Fruit fly (Drosophila melanogaster) whole organism, embryonic: Measurements from ENCODE around the gene RpL32.

Experiments
- CG10431 ChIP-seq: fragments of 200-800 bp; sonication (Bioruptor generic); optimal IDR thresholded peaks from 3 replicates; lab custom pipeline; 2018; ENCODE audit warnings: missing biosample characterization, mild to moderate bottlenecking, missing genetic modification characterization
- CG10959 ChIP-seq: fragments of 200-800 bp; sonication (Bioruptor generic); IDR thresholded peaks from 2 replicates; pipeline ENCODE4 v1.3.6; 2022; ENCODE audit warnings: missing biosample characterization, missing genetic modification characterization
- CG11456 ChIP-seq: fragments of 200-800 bp; sonication (Bioruptor generic); IDR thresholded peaks from 3 replicates; pipeline ENCODE4 v1.3.6; 2022; ENCODE audit warnings: missing biosample characterization, missing genetic modification characterization
- CG14667 ChIP-seq: fragments of 200-800 bp; sonication (Bioruptor generic); IDR thresholded peaks from 2 replicates; pipeline ENCODE4 v1.3.6; 2022; ENCODE audit warnings: missing biosample characterization, missing genetic modification characterization
- CG16863 ChIP-seq: fragments of 200-800 bp; sonication (Bioruptor generic); optimal IDR thresholded peaks from 3 replicates; lab custom pipeline; 2016; ENCODE audit warnings: missing biosample characterization, missing genetic modification characterization
- CG17328 ChIP-seq: fragments of 200-800 bp; sonication (Bioruptor generic); IDR thresholded peaks from 2 replicates; pipeline ENCODE4 v1.3.6; 2022; ENCODE audit warnings: missing biosample characterization, missing genetic modification characterization
- CG17612 ChIP-seq: fragments of 200-800 bp; sonication (Bioruptor generic); IDR thresholded peaks from 2 replicates; pipeline ENCODE4 v1.3.6; 2022; ENCODE audit warnings: missing biosample characterization, missing genetic modification characterization
- CG30020 ChIP-seq: fragments of 200-800 bp; optimal IDR thresholded peaks from 2 replicates; lab custom pipeline; 2019; ENCODE audit warnings: missing biosample characterization, mild to moderate bottlenecking, missing genetic modification characterization, moderate library complexity
- CG30403 ChIP-seq: fragments of 200-800 bp; sonication (Bioruptor generic); optimal IDR thresholded peaks from 3 replicates; lab custom pipeline; 2016; ENCODE audit warnings: missing biosample characterization, missing genetic modification characterization
- CG3065 ChIP-seq: fragments of 200-800 bp; sonication (Bioruptor generic); optimal IDR thresholded peaks from 2 replicates; lab custom pipeline; 2016; ENCODE audit warnings: missing biosample characterization, missing genetic modification characterization
- CG32532 ChIP-seq: fragments of 200-800 bp; sonication (Bioruptor generic); IDR thresholded peaks from 2 replicates; pipeline ENCODE4 v1.3.6; 2022; ENCODE audit warnings: missing biosample characterization, missing genetic modification characterization
- CG4360 ChIP-seq: fragments of 200-800 bp; sonication (Bioruptor generic); IDR thresholded peaks from 2 replicates; pipeline ENCODE4 v1.3.6; 2022; ENCODE audit warnings: missing biosample characterization, missing genetic modification characterization
- CG6654 ChIP-seq: fragments of 200-800 bp; sonication (Bioruptor generic); optimal IDR thresholded peaks from 2 replicates; lab custom pipeline; 2017; ENCODE audit warnings: missing biosample characterization, mild to moderate bottlenecking, missing genetic modification characterization
- CG7357 ChIP-seq: fragments of 200-800 bp; sonication (Bioruptor generic); IDR thresholded peaks from 3 replicates; pipeline ENCODE4 v1.3.6; 2022; ENCODE audit warnings: missing biosample characterization, missing genetic modification characterization
- CG8388 ChIP-seq: fragments of 200-800 bp; sonication (Bioruptor generic); optimal IDR thresholded peaks from 2 replicates; lab custom pipeline; 2019; ENCODE audit warnings: missing biosample characterization, mild to moderate bottlenecking, missing genetic modification characterization, moderate library complexity
- CG9727 ChIP-seq: fragments of 200-800 bp; sonication (Bioruptor generic); optimal IDR thresholded peaks from 3 replicates; lab custom pipeline; 2017; ENCODE audit warnings: missing biosample characterization, mild to moderate bottlenecking, missing genetic modification characterization
- CG9876 ChIP-seq: fragments of 200-800 bp; sonication (Bioruptor generic); optimal IDR thresholded peaks from 2 replicates; lab custom pipeline; 2016; ENCODE audit warnings: missing biosample characterization, missing genetic modification characterization
- Camta ChIP-seq: fragments of 200-800 bp; sonication (Bioruptor generic); optimal IDR thresholded peaks from 2 replicates; lab custom pipeline; 2016; ENCODE audit warnings: missing biosample characterization, missing genetic modification characterization
- CrebB ChIP-seq: fragments of 200-800 bp; sonication (Bioruptor generic); optimal IDR thresholded peaks from 3 replicates; lab custom pipeline; 2018; ENCODE audit warnings: missing biosample characterization, mild to moderate bottlenecking, missing genetic modification characterization
- Dip2 ChIP-seq: fragments of 200-800 bp; sonication (Bioruptor generic); IDR thresholded peaks from 2 replicates; pipeline ENCODE4 v1.3.6; 2022; ENCODE audit warnings: missing biosample characterization, missing genetic modification characterization
- Doc3 ChIP-seq: fragments of 200-800 bp; sonication (Bioruptor generic); IDR thresholded peaks from 3 replicates; pipeline ENCODE4 v1.3.6; 2022; ENCODE audit warnings: missing biosample characterization, missing genetic modification characterization; ENCODE audit not compliant: partially characterized antibody
- Drgx ChIP-seq: fragments of 200-800 bp; sonication (Bioruptor generic); IDR thresholded peaks from 2 replicates; pipeline ENCODE4 v1.3.6; 2022; ENCODE audit warnings: missing biosample characterization, missing genetic modification characterization
- E2f2 ChIP-seq: fragments of 200-800 bp; sonication (Bioruptor generic); IDR thresholded peaks from 2 replicates; pipeline ENCODE4 v1.3.6; 2022; ENCODE audit warnings: missing biosample characterization, missing genetic modification characterization
- GATAe ChIP-seq: fragments of 200-800 bp; sonication (Bioruptor generic); conservative IDR thresholded peaks from 2 replicates; pipeline ENCODE4 v1.3.6; 2022; ENCODE audit warnings: missing biosample characterization, missing genetic modification characterization
- MBD-R2 ChIP-seq: fragments of 200-800 bp; sonication (Bioruptor generic); IDR thresholded peaks from 2 replicates; pipeline ENCODE4 v1.3.6; 2022; ENCODE audit warnings: missing biosample characterization, missing genetic modification characterization
- MESR4 ChIP-seq: fragments of 200-800 bp; sonication (Bioruptor generic); optimal IDR thresholded peaks from 2 replicates; lab custom pipeline; 2018; ENCODE audit warnings: missing biosample characterization, mild to moderate bottlenecking, missing genetic modification characterization, moderate library complexity
- Meics ChIP-seq: fragments of 200-800 bp; sonication (Bioruptor generic); optimal IDR thresholded peaks from 2 replicates; lab custom pipeline; 2017; ENCODE audit warnings: missing biosample characterization, mild to moderate bottlenecking, missing genetic modification characterization
- Mes4 ChIP-seq: fragments of 200-800 bp; sonication (Bioruptor generic); optimal IDR thresholded peaks from 2 replicates; lab custom pipeline; 2016; ENCODE audit warnings: missing biosample characterization, missing genetic modification characterization
- Sin3A ChIP-seq: fragments of >200 bp; optimal IDR thresholded peaks from 2 replicates; lab custom pipeline; 2018
- Sry-β ChIP-seq: fragments of 200-800 bp; sonication (Bioruptor generic); optimal IDR thresholded peaks from 2 replicates; lab custom pipeline; 2018; ENCODE audit warnings: missing biosample characterization, mild to moderate bottlenecking, missing genetic modification characterization, moderate library complexity
- Xrp1 ChIP-seq: fragments of 200-800 bp; sonication (Bioruptor generic); IDR thresholded peaks from 2 replicates; pipeline ENCODE4 v1.3.6; 2022; ENCODE audit warnings: missing biosample characterization, missing genetic modification characterization
- ash1 ChIP-seq: fragments of 200-800 bp; sonication (Bioruptor generic); optimal IDR thresholded peaks from 2 replicates; lab custom pipeline; 2018; ENCODE audit warnings: missing biosample characterization, mild to moderate bottlenecking, missing genetic modification characterization
- bcd ChIP-seq: fragments of 200-800 bp; sonication (Bioruptor generic); optimal IDR thresholded peaks from 2 replicates; lab custom pipeline; 2017; ENCODE audit warnings: missing biosample characterization, mild to moderate bottlenecking, missing genetic modification characterization
- bowl ChIP-seq: fragments of 200-800 bp; sonication (Bioruptor generic); IDR thresholded peaks from 2 replicates; pipeline ENCODE4 v1.3.6; 2022; ENCODE audit warnings: missing biosample characterization, missing genetic modification characterization
- cato ChIP-seq: fragments of 200-800 bp; sonication (Bioruptor generic); optimal IDR thresholded peaks from 2 replicates; lab custom pipeline; 2016; ENCODE audit warnings: missing biosample characterization, missing genetic modification characterization, borderline replicate concordance
- crc ChIP-seq: fragments of 200-800 bp; sonication (Bioruptor generic); optimal IDR thresholded peaks from 2 replicates; lab custom pipeline; 2016; ENCODE audit warnings: missing biosample characterization, missing genetic modification characterization
- emc ChIP-seq: fragments of 200-800 bp; sonication (Bioruptor generic); optimal IDR thresholded peaks from 2 replicates; lab custom pipeline; 2016; ENCODE audit warnings: missing biosample characterization, missing genetic modification characterization
- grau ChIP-seq: fragments of 200-800 bp; optimal IDR thresholded peaks from 3 replicates; lab custom pipeline; 2019; ENCODE audit warnings: missing biosample characterization, mild to moderate bottlenecking, missing genetic modification characterization, moderate library complexity
- gro ChIP-seq: fragments of 200-800 bp; sonication (Bioruptor generic); optimal IDR thresholded peaks from 2 replicates; lab custom pipeline; 2016; ENCODE audit warnings: missing biosample characterization, missing genetic modification characterization
- hth ChIP-seq: fragments of >200 bp; optimal IDR thresholded peaks from 2 replicates; lab custom pipeline; 2017; ENCODE audit warnings: inconsistent platforms
- ind ChIP-seq: fragments of 200-800 bp; sonication (Bioruptor generic); optimal IDR thresholded peaks from 3 replicates; lab custom pipeline; 2016; ENCODE audit warnings: missing biosample characterization, missing genetic modification characterization
- ken ChIP-seq: fragments of 200-800 bp; sonication (Bioruptor generic); IDR thresholded peaks from 3 replicates; pipeline ENCODE4 v1.3.6; 2022; ENCODE audit warnings: missing biosample characterization, missing genetic modification characterization
- maf-S ChIP-seq: fragments of 200-800 bp; sonication (Bioruptor generic); optimal IDR thresholded peaks from 2 replicates; lab custom pipeline; 2016; ENCODE audit warnings: missing biosample characterization, missing genetic modification characterization
- prd ChIP-seq, 3 experiments: fragments of >200 bp in 2 of 3; fragments of 200-800 bp in 1 of 3; sonication (Bioruptor generic) in 1 of 3; optimal IDR thresholded peaks in 2 of 3; IDR thresholded peaks in 1 of 3; 2 replicates in 2 of 3; 3 replicates in 1 of 3; pipeline versions ENCODE4 v1.3.6 to Lab custom; 2017 to 2022; ENCODE audit warnings: missing biosample characterization in 1 of 3, missing genetic modification characterization in 1 of 3
- ranshi ChIP-seq: fragments of 200-800 bp; sonication (Bioruptor generic); IDR thresholded peaks from 2 replicates; pipeline ENCODE4 v1.3.6; 2022; ENCODE audit warnings: missing biosample characterization, missing genetic modification characterization
- row ChIP-seq: fragments of 200-800 bp; sonication (Bioruptor generic); IDR thresholded peaks from 3 replicates; pipeline ENCODE4 v1.3.6; 2022; ENCODE audit warnings: missing biosample characterization, missing genetic modification characterization
- sisA ChIP-seq: fragments of 200-800 bp; sonication (Bioruptor generic); IDR thresholded peaks from 2 replicates; pipeline ENCODE4 v1.3.6; 2022; ENCODE audit warnings: missing biosample characterization, missing genetic modification characterization
- slbo ChIP-seq: fragments of 200-800 bp; sonication (Bioruptor generic); IDR thresholded peaks from 2 replicates; pipeline ENCODE4 v1.3.6; 2022; ENCODE audit warnings: missing biosample characterization, missing genetic modification characterization
- tgo ChIP-seq: fragments of 200-800 bp; sonication (Bioruptor generic); IDR thresholded peaks from 3 replicates; pipeline ENCODE4 v1.3.6; 2022; ENCODE audit warnings: missing biosample characterization, missing genetic modification characterization
- vnd ChIP-seq: fragments of 200-800 bp; sonication (Bioruptor generic); IDR thresholded peaks from 3 replicates; pipeline ENCODE4 v1.3.6; 2022; ENCODE audit warnings: missing biosample characterization, missing genetic modification characterization; ENCODE audit not compliant: partially characterized antibody
- wek ChIP-seq: fragments of 200-800 bp; sonication (Bioruptor generic); optimal IDR thresholded peaks from 3 replicates; lab custom pipeline; 2018; ENCODE audit warnings: missing biosample characterization, mild to moderate bottlenecking, missing genetic modification characterization, moderate library complexity

Gene RpL32

dm6 chr3R:30055915-30056544 is 10.1 kb upstream of the RpL32 start, which contains the start of the genes Rpp14b and spn-A (continued):
- no peak for TF ChIP-seq CG4360
- peak; percentile 88 for TF ChIP-seq row (GFP tag; lab: Robert Waterston, UW)
- peak; percentile 0 for TF ChIP-seq Sin3A
- peak; percentile 25; the same call in 1 of the 2 replicates for TF ChIP-seq sisA
- no peak for TF ChIP-seq Camta
- no peak for TF ChIP-seq CG7357
- no peak for TF ChIP-seq vnd (GFP tag; lab: Robert Waterston, UW)
- TF ChIP-seq CG17328 (GFP tag; lab: Robert Waterston, UW): peak; percentile 33; the same call in 1 of the 2 replicates
- TF ChIP-seq CG9876 (GFP tag; lab: Kevin White, UChicago): no peak
- TF ChIP-seq slbo (GFP tag; lab: Robert Waterston, UW): peak; percentile 79
- TF ChIP-seq CrebB (tag; lab: Kevin White, UChicago): no peak
- no peak for TF ChIP-seq CG10959 (GFP tag; lab: Robert Waterston, UW)
- TF ChIP-seq cato (GFP tag; lab: Kevin White, UChicago): no peak
- no peak for TF ChIP-seq bowl (GFP tag; lab: Robert Waterston, UW)
- peak; percentile 11 for TF ChIP-seq ind (GFP tag; lab: Kevin White, UChicago)
- no peak for TF ChIP-seq wek
- no peak for TF ChIP-seq maf-S (GFP tag; lab: Kevin White, UChicago)
- TF ChIP-seq E2f2 (GFP tag; lab: Robert Waterston, UW): peak; percentile 56
- TF ChIP-seq gro (GFP tag; lab: Kevin White, UChicago): no peak
- peak; percentile 8 for TF ChIP-seq CG8388 (GFP tag; lab: Kevin White, UChicago)
- 0 out of 3 replicates have a peak, but pooled peaks have one; percentile 7 for TF ChIP-seq Doc3 (GFP tag; lab: Robert Waterston, UW)
- TF ChIP-seq CG11456: peak; percentile 63; the same call in 1 of the 3 replicates
- TF ChIP-seq CG3065 (GFP tag; lab: Kevin White, UChicago): no peak
- no peak for TF ChIP-seq Dip2 (GFP tag; lab: Robert Waterston, UW)
- 0 out of 2 replicates have a peak, but pooled peaks have one; percentile 25 for TF ChIP-seq Drgx
- TF ChIP-seq CG30403: no peak
- TF ChIP-seq GATAe (GFP tag; lab: Robert Waterston, UW): no peak
- peak; percentile 35; the same call in 1 of the 3 replicates for TF ChIP-seq tgo (GFP tag; lab: Robert Waterston, UW)
- TF ChIP-seq hth (lab: Kevin White, UChicago): no peak
- no peak for TF ChIP-seq CG30020
- TF ChIP-seq bcd (GFP tag; lab: Kevin White, UChicago): no peak
- TF ChIP-seq ken (GFP tag; lab: Robert Waterston, UW): peak; percentile 29; the same call in 1 of the 3 replicates
- TF ChIP-seq grau (tag; lab: Kevin White, UChicago): peak; percentile 97
- no peak for TF ChIP-seq Mes4 (GFP tag; lab: Kevin White, UChicago)
- no peak for TF ChIP-seq CG14667 (GFP tag; lab: Robert Waterston, UW)
- no peak for TF ChIP-seq prd (optimal IDR thresholded peaks at IDR 0.05; lab: Kevin White, UChicago)
- peak; percentile 56; the same call in 2 of the 3 replicates for TF ChIP-seq prd (GFP tag; IDR thresholded peaks at IDR 0.05; lab: Robert Waterston, UW)
- no peak for TF ChIP-seq CG10431 (GFP tag; lab: Kevin White, UChicago)
- TF ChIP-seq Meics (GFP tag; lab: Kevin White, UChicago): peak; percentile 30
- no peak for TF ChIP-seq CG16863 (GFP tag; lab: Kevin White, UChicago)
- peak; percentile 48 for TF ChIP-seq MESR4 (GFP tag; lab: Kevin White, UChicago)
- no peak for TF ChIP-seq crc (GFP tag; lab: Kevin White, UChicago)
- TF ChIP-seq emc (GFP tag; lab: Kevin White, UChicago): no peak
- TF ChIP-seq MBD-R2 (GFP tag; lab: Robert Waterston, UW): peak; percentile 84
- TF ChIP-seq ash1 (GFP tag; lab: Kevin White, UChicago): no peak
- 0 out of 2 replicates have a peak, but pooled peaks have one; percentile 36 for TF ChIP-seq Xrp1 (GFP tag; lab: Robert Waterston, UW)
- no peak for TF ChIP-seq CG9727 (GFP tag; lab: Kevin White, UChicago)
- no peak for TF ChIP-seq ranshi (GFP tag; lab: Robert Waterston, UW)
- no peak for TF ChIP-seq CG6654 (GFP tag; lab: Kevin White, UChicago)
- no peak for TF ChIP-seq CG17612 (GFP tag; lab: Robert Waterston, UW)
- TF ChIP-seq Sry-β (GFP tag; lab: Kevin White, UChicago): no peak
- peak; percentile 28; the same call in 1 of the 2 replicates for TF ChIP-seq CG32532 (GFP tag; lab: Robert Waterston, UW)
